Fruit fly (Drosophila melanogaster): ENCODE results near the gene CG15425.

dm6 chr2L:4222921-4223279 is 34.5 kb upstream of the CG15425 start:
- TF ChIP-seq usp (GFP tag; optimal IDR thresholded peaks at IDR 0.05) = no peak
- no peak for TF ChIP-seq Dll (optimal IDR thresholded peaks at IDR 0.05)
- TF ChIP-seq CG8478 (optimal IDR thresholded peaks at IDR 0.05) = no peak
- TF ChIP-seq EcR (GFP tag; optimal IDR thresholded peaks at IDR 0.05) = no peak
- no peak for TF ChIP-seq pan (optimal IDR thresholded peaks at IDR 0.05)
- no peak for TF ChIP-seq psq (optimal IDR thresholded peaks at IDR 0.05)

Data from whole organism.